Worm (Caenorhabditis elegans) whole organism, young adult: ENCODE data around the gene srj-42.

ENCODE experiments used
- ceh-91 ChIP-seq: fragments of 200-800 bp; sonication (Bioruptor generic); IDR thresholded peaks from 2 replicates; pipeline ENCODE4 v1.3.6; 2022; ENCODE audit warnings: missing genetic modification reagents, missing genetic modification characterization, missing compliant biosample characterization
- hmg-1.2 ChIP-seq: fragments of 200-800 bp; sonication (Bioruptor generic); IDR thresholded peaks from 2 replicates; pipeline ENCODE4 v1.3.6; 2022; ENCODE audit warnings: missing genetic modification reagents, missing genetic modification characterization, missing compliant biosample characterization
- nfya-2 ChIP-seq: fragments of 200-800 bp; sonication (Bioruptor generic); IDR thresholded peaks from 2 replicates; pipeline ENCODE4 v1.3.6; 2022; ENCODE audit warnings: missing genetic modification reagents, missing genetic modification characterization, missing compliant biosample characterization
- ztf-6 ChIP-seq: fragments of 200-800 bp; sonication (Bioruptor generic); IDR thresholded peaks from 2 replicates; pipeline ENCODE4 v1.3.6; 2022; ENCODE audit warnings: missing genetic modification reagents, missing genetic modification characterization, missing compliant biosample characterization

ce11 chrIV:15245655-15246054, 6.4 kb downstream of the srj-42 start, which contains the start of gene Y73F8A.36:
- no peak for TF ChIP-seq nfya-2 (GFP tag; lab: Robert Waterston, UW)
- TF ChIP-seq ztf-6 (GFP tag; lab: Robert Waterston, UW), result no peak
- TF ChIP-seq hmg-1.2, result no peak
- TF ChIP-seq ceh-91 (GFP tag; lab: Robert Waterston, UW), result no peak
